Fruit fly (Drosophila melanogaster): Measurements from ENCODE around the gene CG32085.

DNA sequence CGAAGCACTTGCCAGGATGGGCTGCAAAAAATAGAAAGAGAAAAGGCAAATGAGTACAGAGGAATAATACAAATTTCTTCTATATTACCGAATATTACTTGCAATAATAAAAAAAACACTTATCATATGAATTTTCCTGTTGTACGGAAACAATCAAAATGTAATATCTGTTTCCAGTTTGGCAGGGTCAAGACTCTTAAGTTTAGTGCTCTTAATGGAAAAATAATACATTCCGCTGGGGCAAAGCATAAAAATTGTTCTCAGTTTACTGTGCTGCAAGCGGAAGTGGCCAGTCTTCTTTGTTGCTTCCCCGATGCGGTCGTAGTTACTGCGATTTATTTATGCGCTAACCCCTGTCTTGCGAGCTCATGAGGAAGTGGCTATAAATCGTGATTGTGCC is 32.7 kb upstream of the CG32085 start:
- TF ChIP-seq Sox14 (GFP tag; optimal IDR thresholded peaks at IDR 0.05) (no peak), Smox (GFP tag; optimal IDR thresholded peaks at IDR 0.05) (no peak), CG6854 (GFP tag; optimal IDR thresholded peaks at IDR 0.05) (no peak), dsx (GFP tag; optimal IDR thresholded peaks at IDR 0.05; ENCODE audit: poor library complexity, severe bottlenecking) (peak; percentile 59), Hr4 (GFP tag; optimal IDR thresholded peaks at IDR 0.05) (no peak), OdsH (GFP tag; optimal IDR thresholded peaks at IDR 0.05) (peak; percentile 16), Lpt (GFP tag; optimal IDR thresholded peaks at IDR 0.05) (no peak), fd59A (GFP tag; optimal IDR thresholded peaks at IDR 0.05) (no peak), Hr39 (GFP tag; optimal IDR thresholded peaks at IDR 0.05) (no peak), CG3919 (GFP tag; optimal IDR thresholded peaks at IDR 0.05) (peak; percentile 46), achi (GFP tag; optimal IDR thresholded peaks at IDR 0.05) (no peak), acj6 (GFP tag; optimal IDR thresholded peaks at IDR 0.05) (peak; percentile 19), Hr38 (GFP tag; optimal IDR thresholded peaks at IDR 0.05) (no peak), CG8319 (GFP tag; optimal IDR thresholded peaks at IDR 0.05) (no peak)

All from whole organism, prepupa.